Worm (Caenorhabditis elegans) whole organism, mixed stage, embryonic: ENCODE data around the gene T10C6.15.

ENCODE experiments used
- lin-13 ChIP-seq: fragments of 150-350 bp; optimal IDR thresholded peaks from 2 replicates; lab custom pipeline; 2014; ENCODE audit warnings: missing biosample characterization, missing genetic modification characterization
- lin-32 ChIP-seq: fragments of 200-800 bp; sonication (Bioruptor generic); optimal IDR thresholded peaks from 2 replicates; lab custom pipeline; 2018; ENCODE audit warnings: mild to moderate bottlenecking, missing genetic modification characterization, missing compliant biosample characterization
- snpc-4 ChIP-seq: fragments of 150-350 bp; optimal IDR thresholded peaks from 2 replicates; lab custom pipeline; 2014; ENCODE audit warnings: missing biosample characterization, missing genetic modification characterization
- ztf-11 ChIP-seq: fragments of 150-350 bp; optimal IDR thresholded peaks from 2 replicates; lab custom pipeline; 2014; ENCODE audit warnings: missing biosample characterization, missing genetic modification characterization

DNA sequence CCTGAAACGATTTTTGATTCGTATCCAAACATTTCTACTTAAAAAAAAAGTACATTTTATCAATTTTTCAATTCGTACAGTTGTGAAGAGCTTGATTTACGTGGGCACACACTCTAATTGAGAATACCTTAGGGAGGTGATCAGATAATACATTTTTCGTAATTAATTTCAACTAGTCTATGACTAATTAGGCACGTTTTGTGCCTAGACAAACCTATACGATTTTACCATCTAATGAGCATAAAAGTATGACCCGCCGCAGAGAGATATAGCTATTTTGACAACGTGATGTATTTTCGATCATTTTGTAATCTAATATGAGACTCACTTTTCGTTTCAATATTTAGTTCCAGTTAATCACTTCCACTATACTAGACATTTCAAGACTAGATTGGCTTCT, 28.8 kb downstream of the T10C6.15 start:
- no peak for TF ChIP-seq snpc-4
- no peak for TF ChIP-seq lin-32 (GFP tag; lab: Kevin White, UChicago)
- TF ChIP-seq ztf-11, result no peak
- no peak for TF ChIP-seq lin-13 (tag; lab: Kevin White, UChicago)
